Fruit fly (Drosophila melanogaster): ENCODE data around the gene Nt5a.
A peak's percentile ranks its signal among the peaks of the same experiment; 100 is the strongest.

The Nt5a gene

DNA sequence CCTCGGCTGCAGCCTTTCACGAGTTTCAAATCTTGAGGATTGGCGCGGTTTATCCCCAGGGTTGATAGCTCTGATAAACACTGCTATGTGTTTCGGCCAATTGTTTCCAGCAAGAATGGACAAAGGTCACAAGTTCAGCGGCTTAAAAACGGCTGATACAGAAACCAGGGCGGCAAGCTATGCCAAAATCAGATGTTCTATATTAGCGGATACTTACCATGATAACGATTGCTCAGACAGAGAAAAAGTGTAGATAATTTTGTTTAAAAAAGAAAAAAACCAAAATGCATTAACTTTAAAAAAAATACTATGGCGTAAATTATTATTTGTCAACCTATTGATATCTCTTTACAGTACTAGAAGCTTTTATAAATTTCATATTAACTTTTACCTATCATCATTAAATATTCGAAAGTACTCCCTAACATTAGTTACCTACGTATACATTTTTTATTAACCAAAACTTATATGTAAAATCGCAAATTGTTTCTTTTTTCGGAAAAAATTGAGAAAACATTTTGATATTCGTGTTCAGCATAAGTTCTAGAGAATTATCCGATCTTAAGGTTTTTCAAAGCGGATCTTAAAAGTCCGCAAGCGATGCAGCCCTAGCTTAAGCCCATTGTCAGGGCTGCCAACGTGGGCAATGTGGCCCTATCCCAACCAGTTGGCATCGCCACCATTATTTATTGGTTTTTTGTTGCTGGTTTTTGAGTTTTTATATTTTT lies 6.0 kb upstream of the Nt5a start, which contains the start of the genes sturkopf and Herc4 (continued):
- TF ChIP-seq sob (GFP tag; IDR thresholded peaks at IDR 0.05) (peak; percentile 54), cas (GFP tag; IDR thresholded peaks at IDR 0.05) (peak; percentile 12; the same call in 1 of the 2 replicates), CG30403 (GFP tag; optimal IDR thresholded peaks at IDR 0.05) (peak; percentile 94), Sry-δ (GFP tag; optimal IDR thresholded peaks at IDR 0.05) (peak; percentile 58), jing (GFP tag; optimal IDR thresholded peaks at IDR 0.05) (no peak), br (optimal IDR thresholded peaks at IDR 0.05) (no peak), ro (GFP tag; IDR thresholded peaks at IDR 0.05) (peak; percentile 7; the same call in 1 of the 2 replicates), ttk (GFP tag; IDR thresholded peaks at IDR 0.05) (peak; percentile 39; the same call in 1 of the 2 replicates), rib (GFP tag; IDR thresholded peaks at IDR 0.05) (peak; percentile 21; the same call in 1 of the 2 replicates), CG1603 (tag; optimal IDR thresholded peaks at IDR 0.05) (no peak), CG12744 (GFP tag; optimal IDR thresholded peaks at IDR 0.05) (peak; percentile 23), CG10543 (GFP tag; optimal IDR thresholded peaks at IDR 0.05) (peak; percentile 93), YL-1 (GFP tag; optimal IDR thresholded peaks at IDR 0.05) (peak; percentile 55), stc (GFP tag; IDR thresholded peaks at IDR 0.05) (no peak), E2f1 (GFP tag; IDR thresholded peaks at IDR 0.05) (peak; percentile 44; the same call in 1 of the 2 replicates), CG7372 (GFP tag; IDR thresholded peaks at IDR 0.05) (peak; percentile 60), CG18011 (GFP tag; optimal IDR thresholded peaks at IDR 0.05) (peak; percentile 57), CG8924 (tag; optimal IDR thresholded peaks at IDR 0.05) (peak; percentile 85), CG33557 (GFP tag; optimal IDR thresholded peaks at IDR 0.05) (peak; percentile 65), MBD-R2 (GFP tag; IDR thresholded peaks at IDR 0.05) (peak; percentile 83), Vsx1 (GFP tag; optimal IDR thresholded peaks at IDR 0.05) (no peak), Poxn (GFP tag; IDR thresholded peaks at IDR 0.05) (peak; percentile 42; the same call in 1 of the 2 replicates), TFAM (GFP tag; optimal IDR thresholded peaks at IDR 0.05) (no peak), dysf (GFP tag; IDR thresholded peaks at IDR 0.05) (peak; percentile 61; the same call in 1 of the 3 replicates), CG30020 (tag; optimal IDR thresholded peaks at IDR 0.05) (peak; percentile 62), CG14050 (GFP tag; IDR thresholded peaks at IDR 0.05) (no peak), trh (GFP tag; optimal IDR thresholded peaks at IDR 0.05) (peak; percentile 48), CG9932 (GFP tag; IDR thresholded peaks at IDR 0.05) (peak; percentile 78), CG7928 (GFP tag; optimal IDR thresholded peaks at IDR 0.05) (peak; percentile 95), CG16815 (GFP tag; optimal IDR thresholded peaks at IDR 0.05) (peak; percentile 67), hth (optimal IDR thresholded peaks at IDR 0.05) (no peak), grau (tag; optimal IDR thresholded peaks at IDR 0.05) (peak; percentile 78), CG7271 (tag; optimal IDR thresholded peaks at IDR 0.05) (no peak), p53 (GFP tag; optimal IDR thresholded peaks at IDR 0.05) (peak; percentile 71), D19B (GFP tag; optimal IDR thresholded peaks at IDR 0.05) (peak; percentile 82), maf-S (GFP tag; optimal IDR thresholded peaks at IDR 0.05) (peak; percentile 73), CG30431 (GFP tag; optimal IDR thresholded peaks at IDR 0.05) (peak; percentile 3), Hmr (GFP tag; optimal IDR thresholded peaks at IDR 0.05) (peak; percentile 84), h (optimal IDR thresholded peaks at IDR 0.05) (no peak), CG15696 (tag; optimal IDR thresholded peaks at IDR 0.05) (peak; percentile 24), C15 (GFP tag; IDR thresholded peaks at IDR 0.05) (no peak), E2f2 (GFP tag; IDR thresholded peaks at IDR 0.05) (peak; percentile 38; the same call in 1 of the 2 replicates), Atf6 (GFP tag; IDR thresholded peaks at IDR 0.05) (0 out of 2 replicates have a peak, but pooled peaks have one; percentile 43), danr (GFP tag; IDR thresholded peaks at IDR 0.05) (peak; percentile 43; the same call in 1 of the 2 replicates), Six4 (GFP tag; optimal IDR thresholded peaks at IDR 0.05) (peak; percentile 8), sens (GFP tag) (peak; percentile 97), lab (GFP tag; optimal IDR thresholded peaks at IDR 0.05) (no peak), CG10209 (GFP tag; optimal IDR thresholded peaks at IDR 0.05) (peak; percentile 66), ase (GFP tag; IDR thresholded peaks at IDR 0.05) (peak; percentile 60; the same call in 2 of the 3 replicates), CG10321 (GFP tag; IDR thresholded peaks at IDR 0.05) (no peak), dm (GFP tag; optimal IDR thresholded peaks at IDR 0.05) (peak; percentile 75)
